Worm (Caenorhabditis elegans): Measurements from ENCODE around the gene C25E10.11.

Gene C25E10.11

DNA sequence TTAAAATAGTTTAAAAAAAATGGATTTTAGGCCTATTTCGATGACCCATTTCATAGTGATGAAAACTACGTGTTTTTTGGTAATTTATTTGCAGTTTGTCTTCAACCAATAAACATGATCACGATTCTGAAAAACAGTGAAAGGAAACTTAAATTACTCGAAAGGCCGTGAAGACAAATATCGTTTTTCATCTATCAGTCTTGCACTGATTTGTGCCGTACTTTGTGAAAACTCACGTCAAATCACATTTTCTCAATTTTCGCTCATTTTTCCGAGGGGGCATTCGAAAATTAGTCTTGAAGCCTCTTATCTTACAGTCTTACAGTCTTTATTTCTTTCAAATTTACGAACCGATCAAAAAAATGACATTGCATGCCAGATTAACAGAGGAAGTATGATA, at the start of gene C25E10.11:
Gene C25E10.11 (minus strand): TSS at position 101 of the 400 bp plus-strand sequence.
- no peak for TF ChIP-seq hnd-1 (tag; optimal IDR thresholded peaks at IDR 0.05)
- no peak for TF ChIP-seq ceh-13 (GFP tag; optimal IDR thresholded peaks at IDR 0.05)

DNA sequence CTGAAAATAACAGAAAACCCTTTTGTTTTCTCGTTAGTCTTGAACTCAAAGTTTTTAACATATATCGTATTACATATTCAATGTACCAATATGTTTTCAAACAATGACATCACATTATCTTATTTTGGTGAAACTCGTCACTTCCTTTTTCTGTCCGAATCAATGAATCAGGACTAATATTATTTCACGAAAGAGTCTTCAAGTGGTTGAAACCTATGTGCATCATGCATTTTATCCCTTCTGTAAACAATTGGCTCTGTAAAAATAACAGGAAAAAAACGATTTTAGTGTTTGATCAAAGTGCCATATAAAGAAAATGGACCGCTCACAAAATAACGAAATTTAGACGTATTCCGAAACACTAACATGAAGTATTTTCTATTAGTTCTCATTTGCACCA, 49.7 kb upstream of the C25E10.11 start, which contains the start of gene F21C10.18:
Gene F21C10.18 (plus strand): TSS at position 301 of the 400 bp plus-strand sequence.
- no peak for TF ChIP-seq sea-1 (GFP tag; conservative IDR thresholded peaks at IDR 0.05)
- no peak for TF ChIP-seq hmbx-1 (tag; optimal IDR thresholded peaks at IDR 0.05)

DNA sequence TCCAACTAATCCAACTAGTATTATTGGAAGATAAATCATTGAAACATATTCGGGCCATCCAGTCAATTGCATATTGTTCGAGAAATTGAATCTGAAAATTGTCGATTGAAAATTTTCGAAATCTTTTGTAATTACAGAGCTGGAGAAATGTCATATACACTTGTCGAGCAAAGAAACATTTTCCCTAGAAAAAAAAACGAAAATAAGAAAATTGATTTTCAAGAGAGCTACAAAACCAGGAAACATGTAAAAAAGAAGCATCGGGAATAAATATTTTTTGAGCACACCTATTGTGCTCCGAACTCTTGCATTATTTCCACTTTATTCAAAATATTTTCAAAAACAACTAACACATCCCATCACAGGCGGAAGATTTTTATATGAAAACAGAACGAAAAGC, 42.5 kb upstream of the C25E10.11 start, which contains the start of gene frpr-6:
Gene frpr-6 (minus strand): TSS at position 101 of the 400 bp plus-strand sequence.
- TF ChIP-seq F13C5.2 (tag; optimal IDR thresholded peaks at IDR 0.05) (no peak), tbx-37 (GFP tag; conservative IDR thresholded peaks at IDR 0.05) (no peak), sea-1 (GFP tag; conservative IDR thresholded peaks at IDR 0.05) (no peak), ceh-13 (GFP tag; optimal IDR thresholded peaks at IDR 0.05) (no peak)

DNA sequence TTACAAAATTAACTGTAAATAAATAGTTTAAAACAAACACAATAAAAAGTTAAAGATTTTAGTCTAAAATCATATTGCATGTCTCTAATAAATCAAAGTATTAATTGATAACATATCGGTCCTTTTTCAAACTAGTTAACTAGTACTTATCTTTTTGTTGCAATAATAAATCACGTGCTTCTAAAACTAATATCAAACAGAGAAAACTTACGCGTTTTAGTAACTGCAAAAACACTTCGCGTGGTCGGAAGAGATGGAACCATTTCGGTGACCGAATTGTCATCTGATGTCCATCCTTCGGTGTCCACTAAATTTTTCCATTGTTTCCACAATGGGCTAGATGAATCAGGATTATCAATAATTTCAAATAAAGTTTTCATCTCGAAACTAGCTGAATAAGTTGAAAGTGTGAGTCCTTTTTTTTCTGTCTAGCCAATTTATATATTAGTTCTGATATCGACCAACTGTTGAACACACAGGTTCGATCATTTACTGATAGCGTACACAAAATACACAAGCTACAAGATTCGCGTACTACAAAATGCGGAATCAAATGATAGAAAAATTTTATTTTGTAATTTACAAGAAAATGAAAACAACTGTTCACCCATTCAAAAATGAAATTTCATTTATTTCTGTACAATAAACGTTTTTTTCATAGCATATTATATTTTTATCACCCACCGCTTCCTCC, 39.9 kb upstream of the C25E10.11 start, which contains the start of gene F21C10.9:
Gene F21C10.9 (minus strand): TSS at position 417 of the 694 bp plus-strand sequence.
- TF ChIP-seq aly-1 (tag; optimal IDR thresholded peaks at IDR 0.05), result no peak
- no peak for TF ChIP-seq sea-1 (GFP tag; conservative IDR thresholded peaks at IDR 0.05)
- no peak for TF ChIP-seq hmg-4 (GFP tag; optimal IDR thresholded peaks at IDR 0.05)
- no peak for TF ChIP-seq tbx-11 (GFP tag; IDR thresholded peaks at IDR 0.05)
- TF ChIP-seq scrt-1 (GFP tag; IDR thresholded peaks at IDR 0.05), result no peak
- no peak for TF ChIP-seq hnd-1 (tag; optimal IDR thresholded peaks at IDR 0.05)
- no peak for TF ChIP-seq ceh-36 (tag; optimal IDR thresholded peaks at IDR 0.05)
- no peak for TF ChIP-seq flt-1 (GFP tag; IDR thresholded peaks at IDR 0.05)
- TF ChIP-seq ceh-13 (GFP tag; optimal IDR thresholded peaks at IDR 0.05), result no peak

DNA sequence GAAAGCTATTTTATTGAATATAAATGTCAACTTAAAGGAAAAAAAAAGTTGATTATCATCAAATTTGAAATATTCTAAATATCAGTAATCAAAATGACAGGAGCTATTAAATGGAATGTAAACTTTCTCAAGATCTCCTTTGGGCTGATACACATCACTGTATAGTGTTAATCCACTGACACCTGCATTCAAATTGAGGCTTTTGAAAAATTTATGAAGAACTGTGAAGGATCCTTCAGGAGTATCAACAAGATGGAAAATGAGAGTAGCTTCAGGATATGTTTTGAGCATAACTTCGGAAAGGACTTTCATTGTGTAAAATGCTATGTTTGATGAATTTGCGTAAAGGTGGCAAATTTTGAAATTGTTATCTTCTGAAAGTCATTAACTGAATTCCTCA, 38.7 kb upstream of the C25E10.11 start:
- TF ChIP-seq sea-1 (GFP tag; conservative IDR thresholded peaks at IDR 0.05) (no peak), ceh-36 (tag; optimal IDR thresholded peaks at IDR 0.05) (no peak), flt-1 (GFP tag; IDR thresholded peaks at IDR 0.05) (no peak), ets-7 (tag; optimal IDR thresholded peaks at IDR 0.05) (no peak), tbx-37 (GFP tag; conservative IDR thresholded peaks at IDR 0.05) (no peak), hnd-1 (tag; optimal IDR thresholded peaks at IDR 0.05) (no peak), ama-1 (optimal IDR thresholded peaks at IDR 0.05) (no peak), hmg-4 (GFP tag; optimal IDR thresholded peaks at IDR 0.05) (no peak), B0310.2 (tag; optimal IDR thresholded peaks at IDR 0.05) (no peak)

DNA sequence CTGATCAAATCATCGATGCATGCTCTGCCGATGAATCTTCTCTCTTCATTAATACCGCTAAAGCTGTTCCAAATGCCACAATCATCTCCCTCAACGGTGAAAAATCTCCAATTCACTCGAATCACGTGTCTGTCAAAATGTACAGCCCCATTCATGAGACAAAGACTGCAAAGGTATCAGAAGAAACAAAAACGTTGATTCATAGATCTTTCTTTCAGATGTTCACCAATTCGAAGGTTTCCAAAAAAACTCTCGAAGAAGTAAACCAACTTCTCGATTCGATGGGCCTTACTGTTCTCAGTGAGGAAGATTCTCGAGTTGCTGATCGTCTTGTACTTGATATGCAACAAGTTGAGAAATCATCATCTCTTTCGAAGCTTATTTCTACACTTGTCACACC, 38.1 kb upstream of the C25E10.11 start:
- TF ChIP-seq hmg-4 (GFP tag; optimal IDR thresholded peaks at IDR 0.05) (no peak), ets-7 (tag; optimal IDR thresholded peaks at IDR 0.05) (no peak), pes-1 (GFP tag; IDR thresholded peaks at IDR 0.05) (no peak), scrt-1 (GFP tag; IDR thresholded peaks at IDR 0.05) (no peak), F13C5.2 (tag; optimal IDR thresholded peaks at IDR 0.05) (no peak)

DNA sequence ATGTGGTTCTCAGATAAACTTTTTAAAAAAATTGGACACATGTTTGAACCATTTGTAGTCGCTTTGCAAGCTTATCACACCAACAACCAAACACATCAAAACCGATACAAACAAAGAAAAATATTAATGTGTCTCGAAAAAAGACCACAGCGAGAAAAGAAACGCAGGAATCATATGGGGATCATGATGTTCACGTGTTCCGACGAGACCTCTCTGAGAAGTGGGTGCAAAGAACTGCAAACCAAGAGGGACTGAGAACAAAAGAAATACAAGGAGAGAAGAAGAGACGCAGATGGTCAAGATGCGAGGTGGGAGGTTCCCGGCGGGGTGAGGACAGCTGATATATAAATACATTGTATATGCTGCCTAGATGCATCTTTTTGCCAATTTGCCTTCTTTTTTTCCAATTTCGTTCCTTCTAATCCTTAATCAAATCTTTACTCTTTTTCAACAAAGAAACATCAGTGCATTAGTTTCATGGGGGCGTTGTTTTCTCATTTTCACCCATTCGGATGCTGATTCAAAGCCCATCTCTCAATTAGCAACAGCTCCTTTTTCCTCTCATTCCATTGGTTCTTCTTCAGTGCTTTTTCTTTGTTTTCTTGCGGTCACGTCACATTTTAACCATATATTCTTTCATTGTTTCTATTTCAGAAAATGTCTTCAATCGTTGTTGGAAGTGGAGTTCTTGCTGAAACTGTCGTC, 37.2 kb upstream of the C25E10.11 start, which contains the start of gene F21C10.10:
Gene F21C10.10 (plus strand): TSS at position 655 of the 705 bp plus-strand sequence.
- no peak for TF ChIP-seq hmbx-1 (tag; optimal IDR thresholded peaks at IDR 0.05)
- TF ChIP-seq ceh-13 (GFP tag; optimal IDR thresholded peaks at IDR 0.05), result no peak
- TF ChIP-seq tra-4 (tag; optimal IDR thresholded peaks at IDR 0.05), result no peak
- TF ChIP-seq ceh-36 (tag; optimal IDR thresholded peaks at IDR 0.05), result no peak
- TF ChIP-seq ama-1 (optimal IDR thresholded peaks at IDR 0.05), result no peak
- no peak for TF ChIP-seq sea-1 (GFP tag; conservative IDR thresholded peaks at IDR 0.05)
- TF ChIP-seq hmg-4 (GFP tag; optimal IDR thresholded peaks at IDR 0.05), result no peak
- no peak for TF ChIP-seq tbx-11 (GFP tag; IDR thresholded peaks at IDR 0.05)
- TF ChIP-seq scrt-1 (GFP tag; IDR thresholded peaks at IDR 0.05), result no peak
- TF ChIP-seq aly-1 (tag; optimal IDR thresholded peaks at IDR 0.05), result peak; percentile 24
- no peak for TF ChIP-seq ets-7 (tag; optimal IDR thresholded peaks at IDR 0.05)
- peak; percentile 30 for TF ChIP-seq F13C5.2 (tag; optimal IDR thresholded peaks at IDR 0.05)
- TF ChIP-seq B0310.2 (tag; optimal IDR thresholded peaks at IDR 0.05), result no peak
- TF ChIP-seq hnd-1 (tag; optimal IDR thresholded peaks at IDR 0.05), result no peak
- TF ChIP-seq flt-1 (GFP tag; IDR thresholded peaks at IDR 0.05), result no peak
- no peak for TF ChIP-seq pes-1 (GFP tag; IDR thresholded peaks at IDR 0.05)
- TF ChIP-seq tbx-37 (GFP tag; conservative IDR thresholded peaks at IDR 0.05), result no peak

DNA sequence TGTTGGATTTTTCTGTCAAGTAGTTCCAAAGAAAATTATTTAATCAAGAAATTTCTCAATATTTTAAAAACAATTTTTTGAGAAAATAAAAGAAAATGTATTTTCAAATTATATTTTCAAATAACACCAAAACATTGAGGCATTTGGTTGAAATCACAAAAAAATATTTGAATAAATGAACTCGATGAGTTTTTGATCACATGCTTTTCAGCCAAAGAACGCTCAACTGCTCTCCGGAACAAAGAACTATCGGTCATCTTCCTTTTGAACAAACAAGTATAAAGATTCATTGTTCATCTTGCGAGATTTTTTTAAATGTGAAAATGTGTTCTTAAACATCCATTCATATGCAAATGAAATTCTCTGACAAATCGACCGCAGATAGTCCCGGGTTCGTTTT, 36.4 kb upstream of the C25E10.11 start:
- TF ChIP-seq flt-1 (GFP tag; IDR thresholded peaks at IDR 0.05) (no peak), tbx-37 (GFP tag; conservative IDR thresholded peaks at IDR 0.05) (no peak), B0310.2 (tag; optimal IDR thresholded peaks at IDR 0.05) (no peak), hmbx-1 (tag; optimal IDR thresholded peaks at IDR 0.05) (no peak), hmg-4 (GFP tag; optimal IDR thresholded peaks at IDR 0.05) (no peak), tra-4 (tag; optimal IDR thresholded peaks at IDR 0.05) (no peak), aly-1 (tag; optimal IDR thresholded peaks at IDR 0.05) (no peak), scrt-1 (GFP tag; IDR thresholded peaks at IDR 0.05) (no peak), tbx-11 (GFP tag; IDR thresholded peaks at IDR 0.05) (no peak), pes-1 (GFP tag; IDR thresholded peaks at IDR 0.05) (no peak), ama-1 (optimal IDR thresholded peaks at IDR 0.05) (no peak), hnd-1 (tag; optimal IDR thresholded peaks at IDR 0.05) (no peak), ets-7 (tag; optimal IDR thresholded peaks at IDR 0.05) (no peak), ceh-36 (tag; optimal IDR thresholded peaks at IDR 0.05) (no peak), ceh-13 (GFP tag; optimal IDR thresholded peaks at IDR 0.05) (no peak), F13C5.2 (tag; optimal IDR thresholded peaks at IDR 0.05) (no peak)
